Worm (Caenorhabditis elegans) whole organism, L2 larva: Measurements from ENCODE around the gene reps-1.

Source experiments
- F13H6.1 ChIP-seq: sonication (generic microtip); optimal IDR thresholded peaks from 2 replicates; lab custom pipeline; 2016; ENCODE audit warnings: missing genetic modification characterization, missing compliant biosample characterization
- alr-1 ChIP-seq: fragments of 150-350 bp; optimal IDR thresholded peaks from 2 replicates; lab custom pipeline; 2014; ENCODE audit warnings: missing biosample characterization, missing genetic modification characterization
- ceh-82 ChIP-seq: fragments of 150-350 bp; optimal IDR thresholded peaks from 2 replicates; lab custom pipeline; 2014; ENCODE audit warnings: missing biosample characterization, missing genetic modification characterization
- elt-3 ChIP-seq: sonication (generic microtip); optimal IDR thresholded peaks from 2 replicates; lab custom pipeline; 2017; ENCODE audit warnings: missing biosample characterization, missing genetic modification characterization
- lin-13 ChIP-seq: fragments of 150-350 bp; optimal IDR thresholded peaks from 2 replicates; lab custom pipeline; 2014; ENCODE audit warnings: missing biosample characterization, missing genetic modification reagents, missing genetic modification characterization
- lin-39 ChIP-seq: fragments of 150-350 bp; optimal IDR thresholded peaks from 2 replicates; lab custom pipeline; 2014; ENCODE audit warnings: missing biosample characterization, missing genetic modification reagents, missing genetic modification characterization
- nhr-11 ChIP-seq: fragments of 150-350 bp; optimal IDR thresholded peaks from 2 replicates; lab custom pipeline; 2014; ENCODE audit warnings: missing biosample characterization, missing genetic modification characterization
- nhr-12 ChIP-seq: fragments of 150-350 bp; optimal IDR thresholded peaks from 2 replicates; lab custom pipeline; 2014; ENCODE audit warnings: missing biosample characterization, missing genetic modification characterization
- nhr-21 ChIP-seq: fragments of 150-350 bp; optimal IDR thresholded peaks from 2 replicates; lab custom pipeline; 2014; ENCODE audit warnings: missing biosample characterization, missing genetic modification characterization
- sem-4 ChIP-seq: fragments of 150-350 bp; optimal IDR thresholded peaks from 2 replicates; lab custom pipeline; 2014; ENCODE audit warnings: missing biosample characterization, missing genetic modification reagents, missing genetic modification characterization
- unc-55 ChIP-seq: fragments of 150-350 bp; sonication (generic microtip); optimal IDR thresholded peaks from 3 replicates; lab custom pipeline; 2014; ENCODE audit warnings: missing biosample characterization, missing genetic modification reagents, missing genetic modification characterization
- zag-1 ChIP-seq: fragments of 150-350 bp; optimal IDR thresholded peaks from 2 replicates; lab custom pipeline; 2014; ENCODE audit warnings: missing biosample characterization, missing genetic modification characterization
- ztf-11 ChIP-seq: sonication (generic microtip); optimal IDR thresholded peaks from 2 replicates; lab custom pipeline; 2017; ENCODE audit warnings: missing biosample characterization, missing genetic modification characterization

ce11 chrV:18967479-18968056 lies 22.7 kb downstream of the reps-1 start, which contains the start of gene Y39B6A.43:
- TF ChIP-seq ztf-11 (tag; lab: Kevin White, UChicago) (no peak), unc-55 (peak; percentile 99), nhr-11 (tag; lab: Kevin White, UChicago) (no peak), zag-1 (tag; lab: Kevin White, UChicago) (peak; percentile 90), alr-1 (tag; lab: Kevin White, UChicago) (no peak), nhr-12 (no peak), ceh-82 (tag; lab: Kevin White, UChicago) (peak; percentile 93), lin-13 (GFP tag; lab: Kevin White, UChicago) (peak; percentile 99), F13H6.1 (peak; percentile 88), sem-4 (tag; lab: Kevin White, UChicago) (peak; percentile 94), elt-3 (tag; lab: Kevin White, UChicago) (no peak), lin-39 (tag; lab: Kevin White, UChicago) (no peak), nhr-21 (tag; lab: Kevin White, UChicago) (peak; percentile 94)
